Worm (Caenorhabditis elegans) whole organism, L4/young adult: ENCODE results near the gene M01H9.2.
A peak's percentile ranks its signal among the peaks of the same experiment; 100 is the strongest.

ENCODE experiments used
- W03F9.2 ChIP-seq: fragments of 150-350 bp; optimal IDR thresholded peaks from 2 replicates; lab custom pipeline; 2014; ENCODE audit warnings: missing biosample characterization, missing genetic modification characterization
- dao-5 ChIP-seq: sonication (generic microtip); optimal IDR thresholded peaks from 2 replicates; lab custom pipeline; 2016; ENCODE audit warnings: missing genotype, missing genetic modification characterization, moderate library complexity, missing compliant biosample characterization
- him-1 ChIP-seq: sonication (generic microtip); optimal IDR thresholded peaks from 2 replicates; lab custom pipeline; 2016; ENCODE audit warnings: missing genotype, missing genetic modification reagents, missing genetic modification characterization, missing compliant biosample characterization

M01H9.2 gene

DNA sequence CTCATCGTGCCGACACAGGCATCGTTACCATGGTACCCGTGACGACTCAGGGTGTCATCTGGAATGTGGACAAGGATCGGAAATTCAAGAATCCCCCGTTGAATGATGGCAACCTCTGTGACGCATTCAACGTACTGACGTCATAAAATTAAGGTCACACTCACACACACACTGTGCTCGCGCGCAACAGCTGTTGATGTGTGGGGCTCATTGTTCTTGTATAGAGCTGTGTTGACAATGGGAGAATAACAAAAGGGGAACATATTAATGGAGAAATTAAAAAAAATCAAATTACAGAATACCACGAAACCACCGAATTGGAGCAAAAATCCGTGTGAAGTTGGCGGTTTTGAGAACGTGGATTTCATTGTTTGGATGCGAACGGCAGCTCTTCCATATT, 14.7 kb downstream of the M01H9.2 start:
- TF ChIP-seq dao-5 (tag; lab: Kevin White, UChicago): no peak
- TF ChIP-seq him-1 (tag; lab: Kevin White, UChicago): no peak
- no peak for TF ChIP-seq W03F9.2 (tag; lab: Kevin White, UChicago)

DNA sequence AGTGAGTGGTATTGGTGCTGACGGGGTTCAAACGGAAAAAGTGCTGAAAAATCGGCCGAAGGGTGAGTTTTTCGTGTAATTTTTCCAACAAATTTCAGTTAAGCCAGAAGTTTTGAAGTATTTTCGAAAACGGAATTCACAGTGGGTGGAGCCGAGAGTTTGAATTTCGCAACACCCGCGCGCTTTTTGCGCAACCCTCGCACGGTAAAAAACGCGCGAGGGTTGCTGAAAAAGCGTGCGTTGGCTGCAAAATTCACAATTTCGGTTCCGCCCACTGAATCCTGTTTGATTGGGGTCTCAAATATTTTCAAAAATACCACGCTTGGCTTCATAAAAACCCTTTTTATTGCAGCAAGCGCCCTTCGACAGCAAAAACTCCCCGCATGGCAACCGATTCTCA, 15.7 kb downstream of the M01H9.2 start:
- no peak for TF ChIP-seq him-1 (tag; lab: Kevin White, UChicago)
- no peak for TF ChIP-seq dao-5 (tag; lab: Kevin White, UChicago)
- TF ChIP-seq W03F9.2 (tag; lab: Kevin White, UChicago): no peak

DNA sequence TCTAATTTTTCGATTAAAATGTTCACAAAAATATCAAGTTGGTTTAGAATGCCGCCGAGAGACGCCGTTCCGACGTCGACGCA, 15.9 kb downstream of the M01H9.2 start, which contains the start of gene chat-1:
Gene chat-1 (plus strand): TSS at position 48 of the 83 bp plus-strand sequence.
- TF ChIP-seq dao-5 (tag; lab: Kevin White, UChicago) (no peak), W03F9.2 (tag; lab: Kevin White, UChicago) (no peak)

DNA sequence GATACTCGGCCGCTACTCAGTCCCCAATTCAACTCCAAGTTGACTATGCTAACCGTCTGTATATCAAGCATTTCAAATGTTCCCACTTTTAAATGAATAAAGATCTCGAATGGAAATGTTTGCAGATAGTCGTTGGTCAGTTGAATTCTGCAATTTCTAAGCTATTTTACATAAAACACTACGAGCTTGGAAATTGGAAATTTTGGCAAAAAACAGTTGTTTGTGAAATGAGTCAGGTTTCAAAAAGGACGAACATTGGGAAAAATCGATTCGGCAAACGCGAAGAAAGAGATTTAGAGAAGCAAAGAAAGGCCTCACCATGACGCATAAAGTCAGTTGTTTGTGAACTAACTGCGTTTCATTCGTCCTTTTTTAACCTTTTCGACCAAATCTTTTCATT, 16.1 kb downstream of the M01H9.2 start:
- TF ChIP-seq dao-5 (tag; lab: Kevin White, UChicago) (no peak), him-1 (tag; lab: Kevin White, UChicago) (no peak), W03F9.2 (tag; lab: Kevin White, UChicago) (no peak)

DNA sequence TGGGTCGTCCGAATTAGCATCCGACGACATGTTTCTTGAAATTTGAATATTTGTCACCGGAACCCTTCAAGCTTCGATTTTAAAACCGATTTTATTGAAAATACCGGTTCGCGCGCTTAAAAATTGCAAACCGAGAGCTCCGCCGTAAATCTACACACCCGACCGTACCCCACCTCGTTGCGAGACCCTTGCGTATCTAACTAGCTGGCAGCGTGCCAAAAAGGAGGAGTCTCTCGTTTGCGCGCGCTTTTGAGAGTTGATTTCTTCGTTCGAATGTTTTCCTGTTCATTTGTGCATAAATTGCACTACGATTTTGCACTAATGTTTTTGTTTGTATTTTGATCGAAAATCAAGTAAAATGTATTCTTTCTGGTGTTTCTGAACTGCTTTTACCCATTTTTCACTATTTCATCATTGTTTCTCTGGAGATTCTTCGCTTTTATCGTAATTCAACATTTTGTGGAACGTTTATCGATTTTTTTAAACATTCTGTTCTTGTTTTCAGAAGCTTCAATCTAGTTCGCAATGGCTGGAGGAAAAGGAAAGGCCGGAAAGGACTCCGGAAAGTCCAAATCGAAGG, 17.2 kb downstream of the M01H9.2 start, which contains the start of the genes wapl-1 and htz-1:
Gene wapl-1 (minus strand): TSS at position 30 of the 580 bp plus-strand sequence.
Gene htz-1 (plus strand): TSS at position 506 of the 580 bp plus-strand sequence.
- TF ChIP-seq him-1 (tag; lab: Kevin White, UChicago): peak; percentile 43
- TF ChIP-seq dao-5 (tag; lab: Kevin White, UChicago): no peak
- peak; percentile 96 for TF ChIP-seq W03F9.2 (tag; lab: Kevin White, UChicago)

DNA sequence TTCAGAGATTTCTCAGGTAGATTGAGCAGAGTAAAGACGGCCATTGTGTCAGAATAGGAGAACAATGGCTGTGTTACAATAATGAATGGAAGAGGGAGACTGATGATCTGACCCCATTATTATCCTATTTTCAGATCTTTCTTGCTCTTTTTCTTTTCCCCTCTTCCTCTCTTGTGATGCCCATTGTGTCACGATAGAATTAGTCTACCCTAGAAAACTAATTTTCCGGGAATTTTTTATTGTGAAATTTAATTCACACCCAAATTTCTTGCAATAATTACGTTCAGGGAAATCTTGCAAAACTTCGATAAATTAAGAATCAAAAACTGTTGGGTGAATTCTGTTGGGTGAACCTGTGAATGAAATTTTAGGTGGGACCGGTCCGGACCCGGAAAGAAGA, 22.0 kb downstream of the M01H9.2 start, which contains the start of gene fbxb-75:
Gene fbxb-75 (minus strand): TSS at position 101 of the 400 bp plus-strand sequence.
- TF ChIP-seq W03F9.2 (tag; lab: Kevin White, UChicago): no peak
- TF ChIP-seq him-1 (tag; lab: Kevin White, UChicago): no peak
- no peak for TF ChIP-seq dao-5 (tag; lab: Kevin White, UChicago)

DNA sequence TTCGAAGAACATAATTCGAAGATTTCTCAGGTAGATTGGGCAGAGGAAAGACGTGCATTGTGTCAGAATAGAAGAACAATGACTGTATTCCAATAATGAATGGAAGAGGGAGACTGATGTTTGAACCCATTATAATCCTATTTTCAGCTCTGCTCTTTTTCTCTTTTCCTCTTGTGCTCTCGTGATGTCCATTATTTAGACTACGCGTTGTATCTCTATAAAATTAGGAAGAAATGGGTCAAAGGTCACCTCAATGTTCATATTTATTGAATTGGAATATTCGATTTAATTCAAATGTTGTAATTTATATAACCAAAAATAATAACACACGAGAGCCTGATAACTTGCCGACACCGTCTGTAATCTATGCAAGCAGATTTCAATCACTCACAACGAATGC, 23.8 kb downstream of the M01H9.2 start, which contains the start of gene fbxb-74:
Gene fbxb-74 (minus strand): TSS at position 101 of the 400 bp plus-strand sequence.
- TF ChIP-seq dao-5 (tag; lab: Kevin White, UChicago) (no peak), him-1 (tag; lab: Kevin White, UChicago) (no peak)

DNA sequence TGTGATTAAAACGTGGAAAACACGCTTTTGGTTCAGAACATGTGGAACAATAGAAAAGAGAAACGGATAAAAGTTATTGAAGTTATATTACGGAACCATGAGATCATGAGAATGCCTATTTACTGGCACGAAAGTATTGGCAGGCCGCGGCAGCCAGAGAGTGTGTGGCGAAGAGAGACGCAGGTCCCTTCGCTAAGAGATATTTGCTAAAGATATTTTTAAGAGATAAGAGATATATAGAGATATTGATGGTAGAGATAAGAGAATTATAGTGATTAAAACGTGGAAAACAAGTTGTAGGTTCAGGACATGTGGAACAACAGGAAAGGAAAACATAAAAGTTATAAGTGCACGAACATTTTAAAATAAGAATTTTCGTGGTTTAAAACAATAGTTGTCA, 25.2 kb downstream of the M01H9.2 start:
- no peak for TF ChIP-seq W03F9.2 (tag; lab: Kevin White, UChicago)
- no peak for TF ChIP-seq dao-5 (tag; lab: Kevin White, UChicago)
- no peak for TF ChIP-seq him-1 (tag; lab: Kevin White, UChicago)

DNA sequence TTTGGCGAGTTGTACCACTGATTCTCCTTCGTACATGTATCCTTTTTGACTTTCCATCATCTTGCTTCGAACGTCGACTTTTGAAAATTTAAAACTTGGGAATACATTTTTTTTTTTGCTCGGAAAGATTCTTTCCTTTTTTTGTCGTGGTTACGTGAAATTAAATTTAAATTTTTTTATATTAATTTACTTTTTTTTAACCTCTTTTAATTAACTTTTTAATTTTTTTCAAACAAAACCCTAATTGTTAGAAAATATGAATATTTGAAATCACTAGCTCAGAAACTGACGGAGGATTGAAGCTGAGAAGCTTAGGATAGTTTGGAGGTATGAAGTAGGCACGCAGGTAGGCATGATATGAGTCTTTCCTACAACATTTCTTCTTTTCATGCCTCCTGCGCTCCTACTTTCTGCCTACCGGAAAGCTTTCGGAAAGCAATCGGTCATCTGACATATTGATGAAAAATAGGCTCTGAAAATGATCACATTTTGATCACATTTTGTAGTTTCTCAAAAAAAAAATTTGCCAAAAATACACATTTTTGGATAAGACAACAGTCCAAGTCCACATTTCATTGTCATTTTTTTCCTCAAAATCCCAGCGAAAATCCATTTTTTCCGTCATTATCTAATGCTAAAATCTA, 28.5 kb downstream of the M01H9.2 start, which contains the start of the genes R08C7.8 and R08C7.4:
Gene R08C7.8 (minus strand): TSS at position 101 of the 644 bp plus-strand sequence.
Gene R08C7.4 (plus strand): TSS at position 594 of the 644 bp plus-strand sequence.
- TF ChIP-seq W03F9.2 (tag; lab: Kevin White, UChicago) (no peak), him-1 (tag; lab: Kevin White, UChicago) (no peak), dao-5 (tag; lab: Kevin White, UChicago) (no peak)

DNA sequence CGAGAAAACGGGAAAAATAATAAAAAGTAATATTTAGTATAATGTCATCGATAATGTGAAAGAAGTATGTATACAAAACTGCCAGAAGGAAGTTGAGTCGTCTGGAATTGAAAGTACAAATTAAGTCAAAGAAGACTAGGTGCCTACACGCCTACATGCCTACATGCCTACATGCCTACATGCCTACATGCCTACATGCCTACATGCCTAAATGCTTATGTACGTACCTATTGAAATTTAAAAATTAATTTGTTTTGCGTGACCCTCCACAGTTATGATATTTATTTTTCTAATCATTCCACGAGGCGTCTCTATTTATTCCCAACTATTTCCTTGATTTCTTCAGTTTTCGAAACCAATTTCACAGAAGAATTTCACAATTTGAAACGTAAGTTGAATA, 33.1 kb downstream of the M01H9.2 start, which contains the start of the genes str-185 and R08C7.5:
Gene str-185 (minus strand): TSS at position 101 of the 400 bp plus-strand sequence.
Gene R08C7.5 (plus strand): TSS at position 329 of the 400 bp plus-strand sequence.
- TF ChIP-seq W03F9.2 (tag; lab: Kevin White, UChicago) (no peak), him-1 (tag; lab: Kevin White, UChicago) (no peak), dao-5 (tag; lab: Kevin White, UChicago) (no peak)

DNA sequence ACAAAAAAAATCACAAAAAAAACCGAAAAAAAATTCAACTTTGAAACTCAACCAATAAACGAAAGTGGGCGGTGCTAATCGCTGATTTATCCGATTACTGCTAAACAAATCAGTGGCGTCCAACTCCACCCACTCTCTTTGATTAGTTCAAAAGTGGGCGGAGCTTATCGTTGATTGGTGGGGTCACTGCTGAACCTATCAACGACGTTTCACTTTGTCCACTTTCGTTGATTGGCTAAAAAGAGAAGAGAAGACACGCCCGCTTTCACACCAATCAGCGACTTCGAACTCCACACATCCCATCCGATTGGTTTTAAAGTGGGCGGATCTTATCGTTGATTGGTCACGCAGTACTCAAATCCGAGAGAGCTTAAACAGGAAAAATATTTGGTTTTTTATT, 39.1 kb downstream of the M01H9.2 start:
- no peak for TF ChIP-seq W03F9.2 (tag; lab: Kevin White, UChicago)
- no peak for TF ChIP-seq him-1 (tag; lab: Kevin White, UChicago)
- TF ChIP-seq dao-5 (tag; lab: Kevin White, UChicago): no peak

DNA sequence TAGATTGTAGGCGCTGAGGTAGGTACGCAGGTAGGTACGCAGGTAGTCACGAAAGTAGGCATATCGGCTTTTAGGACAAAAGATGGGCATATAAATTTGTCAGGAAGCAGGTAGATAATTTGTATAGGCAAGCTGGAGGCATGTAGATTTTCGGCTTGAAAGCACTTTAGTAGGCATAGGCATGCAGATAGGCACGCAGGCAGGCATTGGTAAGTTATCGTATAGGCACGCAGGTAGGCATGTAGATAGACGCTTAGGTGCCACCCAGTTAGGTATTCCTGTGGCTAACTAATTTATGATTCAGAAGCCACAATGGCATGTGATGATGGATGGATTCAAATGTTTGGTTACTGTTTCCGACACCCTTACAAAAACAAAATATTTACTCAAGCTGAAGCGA, 40.0 kb downstream of the M01H9.2 start:
- TF ChIP-seq him-1 (tag; lab: Kevin White, UChicago): no peak
- TF ChIP-seq W03F9.2 (tag; lab: Kevin White, UChicago): no peak
- TF ChIP-seq dao-5 (tag; lab: Kevin White, UChicago): no peak

DNA sequence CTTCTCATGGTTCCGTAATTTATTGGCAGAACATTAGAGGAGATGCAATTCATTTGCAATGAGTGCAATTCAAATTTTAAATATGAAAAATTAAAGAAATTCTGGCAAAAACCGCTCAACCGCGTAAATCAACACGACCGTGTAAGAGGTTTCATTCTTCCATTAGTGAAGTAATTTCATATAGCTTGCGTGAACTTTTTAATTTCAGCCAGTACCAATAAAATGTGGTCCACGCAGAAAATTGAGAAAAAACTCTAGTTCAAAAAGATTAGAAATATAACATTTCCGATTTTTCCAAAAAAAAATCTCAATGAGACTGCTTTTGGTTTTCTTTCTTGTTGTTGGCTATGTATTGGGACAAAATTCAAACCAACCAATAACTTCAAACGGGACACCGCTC, 41.0 kb downstream of the M01H9.2 start, which contains the start of gene clec-175:
Gene clec-175 (plus strand): TSS at position 301 of the 400 bp plus-strand sequence.
- TF ChIP-seq him-1 (tag; lab: Kevin White, UChicago): no peak
- no peak for TF ChIP-seq W03F9.2 (tag; lab: Kevin White, UChicago)
- TF ChIP-seq dao-5 (tag; lab: Kevin White, UChicago): no peak

DNA sequence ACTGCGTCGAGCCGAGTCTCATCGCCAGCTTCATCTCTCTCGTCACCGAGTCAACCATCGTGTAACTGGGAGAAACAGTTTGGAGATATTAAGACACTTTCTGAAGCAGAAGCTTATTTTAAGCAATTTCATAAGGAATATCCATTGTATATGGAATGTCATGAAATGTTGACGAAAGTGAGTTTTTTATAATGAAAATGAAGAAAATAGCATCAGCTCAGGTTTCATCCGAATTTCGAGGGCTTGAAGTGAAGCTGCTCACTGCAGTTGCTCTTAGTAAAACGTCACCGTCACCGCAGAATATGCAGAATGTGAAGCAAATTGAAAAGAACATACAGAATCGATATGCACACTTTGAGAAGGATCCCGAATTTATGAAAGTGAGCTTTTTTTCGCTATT, 49.9 kb downstream of the M01H9.2 start:
- TF ChIP-seq him-1 (tag; lab: Kevin White, UChicago) (no peak), W03F9.2 (tag; lab: Kevin White, UChicago) (no peak), dao-5 (tag; lab: Kevin White, UChicago) (no peak)
